Worm (Caenorhabditis elegans): Measurements from ENCODE around the gene mrps-18A.
A peak's percentile ranks its signal among the peaks of the same experiment; 100 is the strongest.

The mrps-18A gene

ce11 chrIII:8331211-8331610 lies 508 bp downstream of the mrps-18A start, which contains the start of gene iglr-2:
TSS of gene iglr-2 (minus strand) at chrIII:8331311.
- TF ChIP-seq ref-1 (GFP tag; conservative IDR thresholded peaks at IDR 0.05) (no peak), T22C8.4 (GFP tag; IDR thresholded peaks at IDR 0.05) (no peak), ztf-23 (GFP tag; IDR thresholded peaks at IDR 0.05) (no peak), cog-1 (tag; optimal IDR thresholded peaks at IDR 0.05) (no peak), ztf-29 (GFP tag; IDR thresholded peaks at IDR 0.05) (no peak), tab-1 (GFP tag; IDR thresholded peaks at IDR 0.05) (no peak), flt-1 (GFP tag; IDR thresholded peaks at IDR 0.05) (no peak), klf-2 (GFP tag; conservative IDR thresholded peaks at IDR 0.05) (no peak), med-1 (GFP tag; optimal IDR thresholded peaks at IDR 0.05; ENCODE audit: insufficient read depth) (no peak)

DNA sequence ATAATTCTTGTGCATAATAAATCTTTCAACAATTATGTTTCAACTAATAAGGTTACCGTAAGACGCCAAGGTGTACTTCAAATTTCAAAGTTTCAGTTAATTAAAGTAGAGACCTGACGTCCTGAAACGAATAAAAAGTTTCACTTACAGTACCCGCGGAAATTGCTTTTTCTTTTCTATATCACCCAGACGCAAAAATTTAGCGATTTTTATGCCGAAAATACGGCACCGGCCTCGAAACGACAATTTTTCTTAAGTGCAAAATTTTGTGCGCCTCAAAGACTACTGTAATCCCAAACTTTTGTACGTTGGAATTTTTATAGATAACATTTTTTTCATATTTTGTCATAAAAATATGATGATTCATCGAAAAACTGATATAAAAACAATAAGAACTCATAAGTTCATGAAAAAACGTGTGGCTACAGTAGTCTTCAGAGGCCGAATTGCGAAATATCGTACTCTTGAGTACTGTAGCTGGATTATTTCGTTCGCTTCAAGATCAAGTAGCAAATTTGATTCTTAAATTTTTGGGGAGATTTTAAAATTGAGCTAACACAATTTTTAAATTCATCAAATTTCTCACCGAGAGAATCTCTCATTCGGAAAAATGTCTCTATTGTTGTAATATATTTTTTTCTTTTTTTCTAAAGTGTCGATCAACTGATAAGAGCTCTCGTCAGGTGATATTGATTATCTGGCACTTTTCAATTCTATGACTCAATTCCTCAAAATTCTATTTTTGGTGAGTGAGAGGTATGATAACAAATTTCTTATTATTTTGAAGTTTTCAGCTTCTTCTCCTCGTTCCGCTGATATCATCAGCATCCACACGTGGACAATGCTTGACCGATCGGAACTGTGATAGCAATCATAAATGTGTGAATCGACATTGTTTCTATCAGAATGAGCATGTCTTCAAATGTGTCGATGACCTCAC lies 5.9 kb downstream of the mrps-18A start, which contains the start of gene ZC262.13:
TSS of gene ZC262.13 (plus strand) at position 641 of the 940 bp plus-strand sequence.
- TF ChIP-seq cog-1 (tag; optimal IDR thresholded peaks at IDR 0.05) (no peak), tab-1 (GFP tag; IDR thresholded peaks at IDR 0.05) (no peak), T22C8.4 (GFP tag; IDR thresholded peaks at IDR 0.05) (no peak), ztf-29 (GFP tag; IDR thresholded peaks at IDR 0.05) (no peak), flt-1 (GFP tag; IDR thresholded peaks at IDR 0.05) (no peak), ref-1 (GFP tag; conservative IDR thresholded peaks at IDR 0.05) (no peak), ztf-23 (GFP tag; IDR thresholded peaks at IDR 0.05) (no peak), klf-2 (GFP tag; conservative IDR thresholded peaks at IDR 0.05) (no peak), med-1 (GFP tag; optimal IDR thresholded peaks at IDR 0.05; ENCODE audit: insufficient read depth) (no peak)

DNA sequence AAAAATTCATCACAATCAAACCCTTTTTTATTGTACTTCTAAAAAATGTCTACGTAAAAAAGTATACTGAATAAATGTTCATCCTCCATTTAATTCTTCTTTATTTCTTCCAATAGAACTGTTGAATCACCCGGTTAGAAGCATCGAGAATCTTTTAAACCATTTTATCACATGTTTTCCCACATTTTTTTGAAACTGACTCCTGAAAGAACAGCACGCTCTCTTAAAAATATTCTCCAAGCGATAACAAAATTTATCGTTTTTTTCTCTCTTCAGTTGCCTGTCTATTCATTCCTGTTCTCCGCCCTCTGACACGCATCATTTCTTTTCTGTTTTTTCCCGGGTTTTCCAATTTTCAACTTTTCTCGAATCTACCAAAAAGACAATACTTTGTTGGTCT lies 7.3 kb downstream of the mrps-18A start, which contains the start of gene F10E9.12:
TSS of gene F10E9.12 (plus strand) at position 131 of the 400 bp plus-strand sequence.
- no peak for TF ChIP-seq klf-2 (GFP tag; conservative IDR thresholded peaks at IDR 0.05)
- no peak for TF ChIP-seq cog-1 (tag; optimal IDR thresholded peaks at IDR 0.05)
- TF ChIP-seq T22C8.4 (GFP tag; IDR thresholded peaks at IDR 0.05): no peak
- no peak for TF ChIP-seq ztf-29 (GFP tag; IDR thresholded peaks at IDR 0.05)
- TF ChIP-seq flt-1 (GFP tag; IDR thresholded peaks at IDR 0.05): no peak
- no peak for TF ChIP-seq med-1 (GFP tag; optimal IDR thresholded peaks at IDR 0.05; ENCODE audit: insufficient read depth)
- TF ChIP-seq tab-1 (GFP tag; IDR thresholded peaks at IDR 0.05): no peak
- TF ChIP-seq ref-1 (GFP tag; conservative IDR thresholded peaks at IDR 0.05): no peak
- TF ChIP-seq ztf-23 (GFP tag; IDR thresholded peaks at IDR 0.05): no peak

DNA sequence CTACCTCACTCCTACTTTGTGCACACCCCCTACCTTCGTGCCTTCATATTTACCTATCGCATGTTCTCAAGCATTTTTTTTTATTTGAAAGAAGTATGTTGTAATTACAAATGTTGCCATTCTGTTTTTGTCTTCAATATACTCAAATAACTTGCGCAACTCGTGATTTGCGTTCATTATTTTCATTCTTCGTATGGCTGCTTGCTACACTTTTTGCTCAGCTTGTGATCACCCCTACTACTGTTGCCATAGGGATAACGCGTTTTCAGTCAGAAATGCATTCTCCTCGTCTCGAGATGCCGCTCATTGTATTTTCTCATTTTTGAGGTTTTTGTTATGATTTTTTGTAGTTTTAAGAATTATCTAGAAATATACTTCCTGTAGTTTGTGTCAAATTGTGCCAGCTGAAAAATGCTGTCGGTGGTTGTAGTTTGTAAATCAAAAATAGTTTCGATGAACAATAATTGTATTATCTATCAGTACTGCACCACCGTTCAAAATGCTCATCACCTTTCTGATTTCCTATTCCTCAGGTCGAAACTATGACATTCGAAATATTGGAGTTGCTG lies 9.0 kb downstream of the mrps-18A start, which contains the start of gene F10E9.1:
TSS of gene F10E9.1 (plus strand) at position 519 of the 569 bp plus-strand sequence.
- TF ChIP-seq ref-1 (GFP tag; conservative IDR thresholded peaks at IDR 0.05) (no peak), med-1 (GFP tag; optimal IDR thresholded peaks at IDR 0.05; ENCODE audit: insufficient read depth) (no peak), klf-2 (GFP tag; conservative IDR thresholded peaks at IDR 0.05) (no peak)

- no peak for TF ChIP-seq ref-1 (GFP tag; conservative IDR thresholded peaks at IDR 0.05)
- TF ChIP-seq ztf-29 (GFP tag; IDR thresholded peaks at IDR 0.05): no peak
- no peak for TF ChIP-seq ztf-23 (GFP tag; IDR thresholded peaks at IDR 0.05)
- TF ChIP-seq klf-2 (GFP tag; conservative IDR thresholded peaks at IDR 0.05): no peak
- TF ChIP-seq T22C8.4 (GFP tag; IDR thresholded peaks at IDR 0.05): no peak
- no peak for TF ChIP-seq cog-1 (tag; optimal IDR thresholded peaks at IDR 0.05)
- no peak for TF ChIP-seq med-1 (GFP tag; optimal IDR thresholded peaks at IDR 0.05; ENCODE audit: insufficient read depth)
- no peak for TF ChIP-seq tab-1 (GFP tag; IDR thresholded peaks at IDR 0.05)
These were observed 10.5 kb downstream of the mrps-18A start for ce11 chrIII:8321225-8321624.

- TF ChIP-seq ztf-29 (GFP tag; IDR thresholded peaks at IDR 0.05): no peak
These were observed 11.5 kb downstream of the mrps-18A start, which contains the start of gene F10E9.10 for ce11 chrIII:8320183-8320582. TSS of gene F10E9.10 (minus strand) at chrIII:8320283.

DNA sequence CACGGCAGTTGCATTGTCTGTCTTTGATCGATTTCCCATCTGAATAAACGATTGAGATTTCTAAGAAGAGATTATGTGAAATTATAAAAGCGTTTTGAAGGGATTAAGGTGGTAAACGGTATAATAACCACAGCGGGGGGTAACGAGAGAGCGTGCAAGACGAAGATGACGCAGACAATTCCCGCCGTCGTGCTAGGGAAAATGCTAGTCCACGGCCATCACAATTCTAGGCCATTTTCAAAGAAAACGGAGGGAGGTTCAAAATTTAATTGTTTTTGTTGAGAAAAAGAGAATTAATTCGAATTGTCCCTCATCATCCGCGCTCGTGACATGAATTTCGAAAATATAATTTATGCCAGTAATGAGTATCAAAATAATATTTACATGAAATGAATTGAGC lies 12.6 kb downstream of the mrps-18A start, which contains the start of gene F10E9.11:
TSS of gene F10E9.11 (minus strand) at position 161 of the 400 bp plus-strand sequence.
- TF ChIP-seq flt-1 (GFP tag; IDR thresholded peaks at IDR 0.05) (peak; percentile 81), med-1 (GFP tag; optimal IDR thresholded peaks at IDR 0.05; ENCODE audit: insufficient read depth) (no peak), ref-1 (GFP tag; conservative IDR thresholded peaks at IDR 0.05) (no peak), cog-1 (tag; optimal IDR thresholded peaks at IDR 0.05) (peak; percentile 63), klf-2 (GFP tag; conservative IDR thresholded peaks at IDR 0.05) (peak; percentile 62; the same call in 1 of the 2 replicates), ztf-29 (GFP tag; IDR thresholded peaks at IDR 0.05) (no peak), T22C8.4 (GFP tag; IDR thresholded peaks at IDR 0.05) (no peak), tab-1 (GFP tag; IDR thresholded peaks at IDR 0.05) (no peak), ztf-23 (GFP tag; IDR thresholded peaks at IDR 0.05) (peak; percentile 79; the same call in 1 of the 2 replicates)

ce11 chrIII:8318488-8318887 lies 13.2 kb downstream of the mrps-18A start, which contains the start of gene sas-4:
TSS of gene sas-4 (minus strand) at chrIII:8318588.
- TF ChIP-seq ref-1 (GFP tag; conservative IDR thresholded peaks at IDR 0.05): no peak
- TF ChIP-seq ztf-29 (GFP tag; IDR thresholded peaks at IDR 0.05): no peak
- TF ChIP-seq klf-2 (GFP tag; conservative IDR thresholded peaks at IDR 0.05): no peak
- no peak for TF ChIP-seq T22C8.4 (GFP tag; IDR thresholded peaks at IDR 0.05)
- no peak for TF ChIP-seq cog-1 (tag; optimal IDR thresholded peaks at IDR 0.05)
- TF ChIP-seq tab-1 (GFP tag; IDR thresholded peaks at IDR 0.05): no peak
- TF ChIP-seq flt-1 (GFP tag; IDR thresholded peaks at IDR 0.05): no peak
- TF ChIP-seq med-1 (GFP tag; optimal IDR thresholded peaks at IDR 0.05; ENCODE audit: insufficient read depth): no peak
- TF ChIP-seq ztf-23 (GFP tag; IDR thresholded peaks at IDR 0.05): no peak

- TF ChIP-seq ztf-23 (GFP tag; IDR thresholded peaks at IDR 0.05): no peak
- no peak for TF ChIP-seq med-1 (GFP tag; optimal IDR thresholded peaks at IDR 0.05; ENCODE audit: insufficient read depth)
- no peak for TF ChIP-seq cog-1 (tag; optimal IDR thresholded peaks at IDR 0.05)
- no peak for TF ChIP-seq tab-1 (GFP tag; IDR thresholded peaks at IDR 0.05)
- TF ChIP-seq ztf-29 (GFP tag; IDR thresholded peaks at IDR 0.05): no peak
- no peak for TF ChIP-seq flt-1 (GFP tag; IDR thresholded peaks at IDR 0.05)
- no peak for TF ChIP-seq T22C8.4 (GFP tag; IDR thresholded peaks at IDR 0.05)
- TF ChIP-seq klf-2 (GFP tag; conservative IDR thresholded peaks at IDR 0.05): no peak
- TF ChIP-seq ref-1 (GFP tag; conservative IDR thresholded peaks at IDR 0.05): no peak
These were observed 19.3 kb downstream of the mrps-18A start, which contains the start of gene F10E9.2 for ce11 chrIII:8312393-8312792. TSS of gene F10E9.2 (plus strand) at chrIII:8312693.

Measured in whole organism, midembryonic.